Worm (Caenorhabditis elegans) whole organism, L4/young adult: ENCODE data around the gene rap-2.
"Not testable (repeated sequence)": the region's sequence is repeated elsewhere in the genome, so short reads cannot be mapped to it uniquely, and the experiment has no call there.

Source experiments
- W03F9.2 ChIP-seq: fragments of 150-350 bp; optimal IDR thresholded peaks from 2 replicates; lab custom pipeline; 2014; ENCODE audit warnings: missing biosample characterization, missing genetic modification characterization
- dao-5 ChIP-seq: sonication (generic microtip); optimal IDR thresholded peaks from 2 replicates; lab custom pipeline; 2016; ENCODE audit warnings: missing genotype, missing genetic modification characterization, moderate library complexity, missing compliant biosample characterization
- him-1 ChIP-seq: sonication (generic microtip); optimal IDR thresholded peaks from 2 replicates; lab custom pipeline; 2016; ENCODE audit warnings: missing genotype, missing genetic modification reagents, missing genetic modification characterization, missing compliant biosample characterization

The rap-2 gene

ce11 chrV:15058965-15059364 lies 4.9 kb downstream of the rap-2 start:
- TF ChIP-seq dao-5 (tag; lab: Kevin White, UChicago): no peak
- TF ChIP-seq W03F9.2: no peak
- TF ChIP-seq him-1 (tag; lab: Kevin White, UChicago): no peak

- no peak for TF ChIP-seq dao-5 (tag; lab: Kevin White, UChicago)
- TF ChIP-seq W03F9.2: no peak
- no peak for TF ChIP-seq him-1 (tag; lab: Kevin White, UChicago)
Measured at ce11 chrV:15058423-15058822, 5.5 kb downstream of the rap-2 start.

ce11 chrV:15057724-15058123 lies 6.2 kb downstream of the rap-2 start:
- TF ChIP-seq dao-5 (tag; lab: Kevin White, UChicago) (no peak), him-1 (tag; lab: Kevin White, UChicago) (no peak), W03F9.2 (no peak)

ce11 chrV:15056346-15056839 lies 7.5 kb downstream of the rap-2 start:
- TF ChIP-seq W03F9.2 (no peak), dao-5 (tag; lab: Kevin White, UChicago) (no peak), him-1 (tag; lab: Kevin White, UChicago) (no peak)

ce11 chrV:15055873-15056272 lies 8.0 kb downstream of the rap-2 start, which contains the start of gene C25D7.16:
Gene C25D7.16 (plus strand): TSS chrV:15056173.
- TF ChIP-seq him-1 (tag; lab: Kevin White, UChicago) (no peak), W03F9.2 (no peak), dao-5 (tag; lab: Kevin White, UChicago) (no peak)

ce11 chrV:15054733-15055132 lies 9.2 kb downstream of the rap-2 start:
- TF ChIP-seq W03F9.2 (no peak), him-1 (tag; lab: Kevin White, UChicago) (no peak), dao-5 (tag; lab: Kevin White, UChicago) (no peak)

- no peak for TF ChIP-seq W03F9.2
- no peak for TF ChIP-seq him-1 (tag; lab: Kevin White, UChicago)
- no peak for TF ChIP-seq dao-5 (tag; lab: Kevin White, UChicago)
Measured at ce11 chrV:15052368-15052767, 11.5 kb downstream of the rap-2 start, which contains the start of the genes fbxa-82 and C25D7.5. Gene fbxa-82 (minus strand): TSS chrV:15052530. Gene C25D7.5 (plus strand): TSS chrV:15052650.

ce11 chrV:15051720-15052119 lies 12.2 kb downstream of the rap-2 start:
- no peak for TF ChIP-seq him-1 (tag; lab: Kevin White, UChicago)
- no peak for TF ChIP-seq W03F9.2
- TF ChIP-seq dao-5 (tag; lab: Kevin White, UChicago): no peak

- no peak for TF ChIP-seq him-1 (tag; lab: Kevin White, UChicago)
- TF ChIP-seq W03F9.2: no peak
- no peak for TF ChIP-seq dao-5 (tag; lab: Kevin White, UChicago)
Measured at ce11 chrV:15048107-15048506, 15.8 kb downstream of the rap-2 start, which contains the start of gene sdc-3. Gene sdc-3 (minus strand): TSS chrV:15048207.

- TF ChIP-seq dao-5 (tag; lab: Kevin White, UChicago); W03F9.2; him-1 (tag; lab: Kevin White, UChicago): not testable (repeated sequence)
Measured at ce11 chrV:15036769-15037168, 27.1 kb downstream of the rap-2 start, which contains the start of gene melo-3. Gene melo-3 (minus strand): TSS chrV:15036869.

- not testable (repeated sequence) for TF ChIP-seq W03F9.2; him-1 (tag; lab: Kevin White, UChicago); dao-5 (tag; lab: Kevin White, UChicago)
Measured at ce11 chrV:15031373-15031772, 32.5 kb downstream of the rap-2 start, which contains the start of gene cng-1. Gene cng-1 (minus strand): TSS chrV:15031473.

- TF ChIP-seq him-1 (tag; lab: Kevin White, UChicago) (no peak), dao-5 (tag; lab: Kevin White, UChicago) (no peak), W03F9.2 (no peak)
Measured at ce11 chrV:15028896-15029519, 34.9 kb downstream of the rap-2 start, which contains the start of gene F14H8.8. Gene F14H8.8 (plus strand): TSS chrV:15029469.

- TF ChIP-seq him-1 (tag; lab: Kevin White, UChicago): no peak
- no peak for TF ChIP-seq W03F9.2
- TF ChIP-seq dao-5 (tag; lab: Kevin White, UChicago): no peak
Measured at ce11 chrV:15023544-15023943, 40.3 kb downstream of the rap-2 start, which contains the start of gene F14H8.4. Gene F14H8.4 (plus strand): TSS chrV:15023844.

ce11 chrV:15020732-15021131 lies 43.2 kb downstream of the rap-2 start, which contains the start of gene F14H8.5:
Gene F14H8.5 (plus strand): TSS chrV:15021032.
- no peak for TF ChIP-seq W03F9.2
- no peak for TF ChIP-seq dao-5 (tag; lab: Kevin White, UChicago)
- TF ChIP-seq him-1 (tag; lab: Kevin White, UChicago): no peak
